Worm (Caenorhabditis elegans): ENCODE results near the gene F57A8.1.

DNA sequence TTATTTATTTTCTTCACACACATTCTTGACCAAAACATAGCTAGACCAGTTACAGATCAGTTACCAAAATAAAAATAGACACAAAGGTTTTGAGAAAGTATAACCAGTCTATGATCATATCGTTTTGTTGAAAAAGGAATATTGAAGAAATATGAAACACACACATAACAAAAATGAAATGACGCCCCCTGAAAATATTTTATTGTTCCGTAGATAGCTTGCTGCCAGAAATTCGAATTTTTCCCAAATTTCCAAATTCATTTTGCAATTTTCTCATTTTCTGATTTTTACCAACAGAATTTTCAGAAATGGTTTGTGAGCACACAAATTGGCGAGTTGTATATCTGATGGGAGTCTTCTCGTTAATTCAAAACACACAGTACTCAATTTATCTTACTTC is 38.3 kb downstream of the F57A8.1 start, which contains the start of gene F57A8.7:
- TF ChIP-seq dpl-1 (GFP tag; optimal IDR thresholded peaks at IDR 0.05) (no peak), snpc-1.1 (tag; optimal IDR thresholded peaks at IDR 0.05; ENCODE audit: insufficient read depth) (no peak), B0035.1 (tag; optimal IDR thresholded peaks at IDR 0.05) (no peak), F55B11.4 (tag; optimal IDR thresholded peaks at IDR 0.05; ENCODE audit: borderline replicate concordance, insufficient read depth) (no peak), snpc-4 (GFP tag; optimal IDR thresholded peaks at IDR 0.05) (no peak), snpc-4 (tag; optimal IDR thresholded peaks at IDR 0.05) (no peak), hrde-1 (tag; optimal IDR thresholded peaks at IDR 0.05; ENCODE audit: borderline replicate concordance) (no peak)

All from whole organism, young adult.